Worm (Caenorhabditis elegans): ENCODE results near the gene srbc-61.

DNA sequence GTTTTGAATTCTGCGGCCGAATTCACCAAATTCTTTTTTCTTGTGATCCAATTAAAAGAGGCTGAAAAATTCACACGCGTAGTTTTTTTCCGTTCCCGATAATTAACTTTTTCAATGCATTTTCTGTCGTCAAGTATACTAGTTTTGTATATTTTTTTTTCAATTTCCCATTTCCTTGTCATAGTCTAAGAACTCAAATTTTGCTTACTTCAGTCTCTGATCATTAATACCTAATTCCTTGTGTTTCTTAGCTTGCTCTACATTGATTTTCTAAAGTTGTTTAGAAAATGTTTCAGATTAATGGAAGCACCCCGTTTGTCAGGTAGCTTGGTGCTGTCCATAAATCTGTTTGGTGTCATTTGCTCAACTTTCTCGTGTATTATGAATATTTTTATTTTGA, 45.7 kb upstream of the srbc-61 start, which contains the start of gene srbc-27:
- TF ChIP-seq fkh-10 (GFP tag; optimal IDR thresholded peaks at IDR 0.05): no peak
- no peak for TF ChIP-seq lin-39 (tag; optimal IDR thresholded peaks at IDR 0.05)
- TF ChIP-seq nhr-237 (tag; optimal IDR thresholded peaks at IDR 0.05): no peak
- TF ChIP-seq unc-62 (GFP tag; optimal IDR thresholded peaks at IDR 0.05): no peak
- TF ChIP-seq lin-14 (GFP tag; optimal IDR thresholded peaks at IDR 0.05): no peak
- TF ChIP-seq nhr-76 (tag; optimal IDR thresholded peaks at IDR 0.05): no peak
- no peak for TF ChIP-seq C34B4.2 (tag; optimal IDR thresholded peaks at IDR 0.05)
- no peak for TF ChIP-seq blmp-1 (tag; optimal IDR thresholded peaks at IDR 0.05)
- TF ChIP-seq lin-13 (GFP tag; optimal IDR thresholded peaks at IDR 0.05): no peak
- TF ChIP-seq ama-1 (optimal IDR thresholded peaks at IDR 0.05): no peak
